Worm (Caenorhabditis elegans) whole organism, mixed stage, embryonic: ENCODE data around the gene K05G3.2.
A peak's percentile ranks its signal among the peaks of the same experiment; 100 is the strongest.

Source experiments
- M03D4.4 ChIP-seq: sonication (generic microtip); optimal IDR thresholded peaks from 2 replicates; lab custom pipeline; 2017; ENCODE audit warnings: mild to moderate bottlenecking, missing genetic modification characterization, missing compliant biosample characterization
- bed-3 ChIP-seq: fragments of 200-800 bp; sonication (Bioruptor generic); optimal IDR thresholded peaks from 3 replicates; lab custom pipeline; 2018; ENCODE audit warnings: mild to moderate bottlenecking, missing genetic modification characterization, moderate library complexity, missing compliant biosample characterization
- blmp-1 ChIP-seq: fragments of 150-350 bp; optimal IDR thresholded peaks from 2 replicates; lab custom pipeline; 2014; ENCODE audit warnings: missing biosample characterization, missing genetic modification characterization
- ceh-39 ChIP-seq: fragments of 150-350 bp; optimal IDR thresholded peaks from 2 replicates; lab custom pipeline; 2014; ENCODE audit warnings: missing biosample characterization, missing genetic modification characterization
- ceh-43 ChIP-seq: fragments of 200-800 bp; sonication (Bioruptor generic); optimal IDR thresholded peaks from 2 replicates; lab custom pipeline; 2018; ENCODE audit warnings: mild to moderate bottlenecking, missing genetic modification characterization, moderate library complexity, missing compliant biosample characterization
- ceh-83 ChIP-seq: fragments of 200-800 bp; sonication (Bioruptor generic); optimal IDR thresholded peaks from 2 replicates; lab custom pipeline; 2018; ENCODE audit warnings: mild to moderate bottlenecking, missing genetic modification characterization, missing compliant biosample characterization
- ces-1 ChIP-seq: fragments of 150-350 bp; optimal IDR thresholded peaks from 2 replicates; lab custom pipeline; 2014; ENCODE audit warnings: missing biosample characterization, missing genetic modification reagents, missing genetic modification characterization
- cnd-1 ChIP-seq: fragments of 200-800 bp; sonication (Bioruptor generic); optimal IDR thresholded peaks from 2 replicates; lab custom pipeline; 2018; ENCODE audit warnings: mild to moderate bottlenecking, missing genetic modification characterization, missing compliant biosample characterization
- drap-1 ChIP-seq: fragments of 200-800 bp; sonication (Bioruptor generic); optimal IDR thresholded peaks from 3 replicates; lab custom pipeline; 2018; ENCODE audit warnings: mild to moderate bottlenecking, missing genetic modification characterization, missing compliant biosample characterization
- elt-1 ChIP-seq: sonication (generic microtip); optimal IDR thresholded peaks from 2 replicates; lab custom pipeline; 2017; ENCODE audit warnings: missing genetic modification characterization, mild to moderate bottlenecking, missing compliant biosample characterization, antibody characterized with exemption, moderate library complexity, borderline replicate concordance; ENCODE audit not compliant: insufficient read depth
- elt-3 ChIP-seq: fragments of 150-350 bp; optimal IDR thresholded peaks from 2 replicates; lab custom pipeline; 2014; ENCODE audit warnings: missing biosample characterization, missing genetic modification characterization
- flh-1 ChIP-seq: fragments of 200-800 bp; sonication (Bioruptor generic); optimal IDR thresholded peaks from 2 replicates; lab custom pipeline; 2018; ENCODE audit warnings: mild to moderate bottlenecking, missing genetic modification characterization, moderate library complexity, missing compliant biosample characterization
- ham-2 ChIP-seq: fragments of 200-800 bp; sonication (Bioruptor generic); optimal IDR thresholded peaks from 2 replicates; lab custom pipeline; 2018; ENCODE audit warnings: mild to moderate bottlenecking, missing genetic modification characterization, missing compliant biosample characterization
- hlh-1 ChIP-seq: fragments of 150-350 bp; optimal IDR thresholded peaks from 2 replicates; lab custom pipeline; 2014; ENCODE audit warnings: missing biosample characterization, missing genetic modification reagents, missing genetic modification characterization
- lin-13 ChIP-seq: fragments of 150-350 bp; optimal IDR thresholded peaks from 2 replicates; lab custom pipeline; 2014; ENCODE audit warnings: missing biosample characterization, missing genetic modification characterization
- lin-32 ChIP-seq: fragments of 200-800 bp; sonication (Bioruptor generic); optimal IDR thresholded peaks from 2 replicates; lab custom pipeline; 2018; ENCODE audit warnings: mild to moderate bottlenecking, missing genetic modification characterization, missing compliant biosample characterization
- lsy-2 ChIP-seq: fragments of 150-350 bp; optimal IDR thresholded peaks from 2 replicates; lab custom pipeline; 2014; ENCODE audit warnings: missing biosample characterization, missing genetic modification characterization
- mab-5 ChIP-seq: fragments of 150-350 bp; optimal IDR thresholded peaks from 2 replicates; lab custom pipeline; 2014; ENCODE audit warnings: missing biosample characterization, missing genetic modification characterization
- mep-1 ChIP-seq: fragments of 150-350 bp; optimal IDR thresholded peaks from 2 replicates; lab custom pipeline; 2017; ENCODE audit warnings: missing biosample characterization, missing genetic modification reagents, missing genetic modification characterization, inconsistent platforms
- mls-2 ChIP-seq: sonication (generic microtip); optimal IDR thresholded peaks from 2 replicates; lab custom pipeline; 2016; ENCODE audit warnings: mild to moderate bottlenecking, missing genetic modification characterization, moderate library complexity, missing compliant biosample characterization
- nhr-12 ChIP-seq: fragments of 150-350 bp; optimal IDR thresholded peaks from 2 replicates; lab custom pipeline; 2014; ENCODE audit warnings: missing biosample characterization, missing genetic modification characterization
- nhr-2 ChIP-seq: fragments of 150-350 bp; optimal IDR thresholded peaks from 2 replicates; lab custom pipeline; 2014; ENCODE audit warnings: missing biosample characterization, missing genetic modification characterization
- nhr-237 ChIP-seq: fragments of 150-350 bp; optimal IDR thresholded peaks from 2 replicates; lab custom pipeline; 2014; ENCODE audit warnings: missing biosample characterization, missing genetic modification characterization
- nhr-28 ChIP-seq: fragments of 150-350 bp; optimal IDR thresholded peaks from 2 replicates; lab custom pipeline; 2014; ENCODE audit warnings: missing biosample characterization, missing genetic modification characterization
- nhr-76 ChIP-seq: sonication (generic microtip); optimal IDR thresholded peaks from 2 replicates; lab custom pipeline; 2017; ENCODE audit warnings: missing biosample characterization, missing genetic modification characterization
- pha-4 ChIP-seq: fragments of 150-350 bp; optimal IDR thresholded peaks from 2 replicates; lab custom pipeline; 2018; ENCODE audit warnings: missing biosample characterization, missing genetic modification reagents, missing genetic modification characterization
- sem-2 ChIP-seq: fragments of 200-800 bp; sonication (Bioruptor generic); optimal IDR thresholded peaks from 2 replicates; lab custom pipeline; 2018; ENCODE audit warnings: mild to moderate bottlenecking, missing genetic modification characterization, missing compliant biosample characterization
- snpc-4 ChIP-seq: fragments of 150-350 bp; optimal IDR thresholded peaks from 2 replicates; lab custom pipeline; 2014; ENCODE audit warnings: missing biosample characterization, missing genetic modification characterization
- sptf-1 ChIP-seq: sonication (generic microtip); optimal IDR thresholded peaks from 2 replicates; lab custom pipeline; 2017; ENCODE audit warnings: mild to moderate bottlenecking, missing genetic modification characterization, moderate library complexity, missing compliant biosample characterization
- unc-120 ChIP-seq: sonication (generic microtip); optimal IDR thresholded peaks from 2 replicates; lab custom pipeline; 2017; ENCODE audit warnings: missing genetic modification characterization, missing compliant biosample characterization; ENCODE audit not compliant: poor library complexity, severe bottlenecking
- unc-39 ChIP-seq: fragments of 150-350 bp; optimal IDR thresholded peaks from 2 replicates; lab custom pipeline; 2014; ENCODE audit warnings: missing biosample characterization, missing genetic modification characterization
- unc-62 ChIP-seq: fragments of 150-350 bp; optimal IDR thresholded peaks from 2 replicates; lab custom pipeline; 2014; ENCODE audit warnings: missing biosample characterization, missing genetic modification reagents, missing genetic modification characterization
- zip-8 ChIP-seq: fragments of 150-350 bp; optimal IDR thresholded peaks from 2 replicates; lab custom pipeline; 2014; ENCODE audit warnings: missing biosample characterization, missing genetic modification characterization
- ztf-11 ChIP-seq: fragments of 150-350 bp; optimal IDR thresholded peaks from 2 replicates; lab custom pipeline; 2014; ENCODE audit warnings: missing biosample characterization, missing genetic modification characterization

K05G3.2 gene

DNA sequence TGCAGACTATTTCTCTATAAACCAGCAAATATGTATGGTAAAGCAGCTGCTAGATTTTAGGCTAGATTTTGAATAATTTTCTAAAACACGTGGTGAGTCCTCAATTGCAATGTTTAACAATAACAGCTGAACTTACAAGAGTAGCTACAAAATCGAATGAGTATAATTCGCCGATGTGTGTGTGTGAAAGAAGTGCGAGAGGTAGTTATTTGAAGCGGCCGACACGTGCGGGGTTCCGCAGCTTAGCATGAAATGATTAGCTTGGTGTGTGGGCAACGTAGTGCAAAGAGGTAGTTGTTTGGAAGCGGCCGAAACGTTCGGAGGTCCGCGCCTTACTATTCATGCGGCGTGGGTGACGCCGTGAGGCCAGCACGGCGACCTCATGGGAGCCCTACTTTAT is 25.9 kb upstream of the K05G3.2 start:
- TF ChIP-seq ceh-39 (no peak), ham-2 (GFP tag; lab: Kevin White, UChicago) (no peak), lin-32 (no peak), mep-1 (tag; lab: Kevin White, UChicago) (no peak), elt-3 (no peak), blmp-1 (tag; lab: Kevin White, UChicago) (no peak), unc-39 (tag; lab: Kevin White, UChicago) (no peak), nhr-237 (tag; lab: Kevin White, UChicago) (no peak), drap-1 (GFP tag; lab: Kevin White, UChicago) (no peak), M03D4.4 (tag; lab: Kevin White, UChicago) (no peak), sptf-1 (tag; lab: Kevin White, UChicago) (no peak), ces-1 (no peak), cnd-1 (tag; lab: Kevin White, UChicago) (no peak)

- TF ChIP-seq ces-1, result no peak
- no peak for TF ChIP-seq drap-1 (GFP tag; lab: Kevin White, UChicago)
- no peak for TF ChIP-seq unc-62
- no peak for TF ChIP-seq lsy-2
- no peak for TF ChIP-seq unc-120
- TF ChIP-seq nhr-2 (tag; lab: Kevin White, UChicago), result no peak
- no peak for TF ChIP-seq cnd-1 (tag; lab: Kevin White, UChicago)
- no peak for TF ChIP-seq snpc-4 (tag; lab: Kevin White, UChicago)
- TF ChIP-seq mep-1 (tag; lab: Kevin White, UChicago), result no peak
- no peak for TF ChIP-seq ceh-83 (GFP tag; lab: Kevin White, UChicago)
- no peak for TF ChIP-seq ceh-43 (GFP tag; lab: Kevin White, UChicago)
- TF ChIP-seq lin-13 (tag; lab: Kevin White, UChicago), result no peak
- TF ChIP-seq pha-4 (tag; lab: Kevin White, UChicago), result no peak
- no peak for TF ChIP-seq nhr-12 (tag; lab: Kevin White, UChicago)
- no peak for TF ChIP-seq sem-2 (GFP tag; lab: Kevin White, UChicago)
- no peak for TF ChIP-seq hlh-1 (tag; lab: Kevin White, UChicago)
- no peak for TF ChIP-seq zip-8 (tag; lab: Kevin White, UChicago)
- no peak for TF ChIP-seq bed-3 (GFP tag; lab: Kevin White, UChicago)
- TF ChIP-seq, all 35 proteins: peak for 0
These were observed 24.0 kb upstream of the K05G3.2 start, which contains the start of gene F38E9.1 for ce11 chrX:16470758-16471157. Gene F38E9.1, plus strand, starts transcription at chrX:16471058.

DNA sequence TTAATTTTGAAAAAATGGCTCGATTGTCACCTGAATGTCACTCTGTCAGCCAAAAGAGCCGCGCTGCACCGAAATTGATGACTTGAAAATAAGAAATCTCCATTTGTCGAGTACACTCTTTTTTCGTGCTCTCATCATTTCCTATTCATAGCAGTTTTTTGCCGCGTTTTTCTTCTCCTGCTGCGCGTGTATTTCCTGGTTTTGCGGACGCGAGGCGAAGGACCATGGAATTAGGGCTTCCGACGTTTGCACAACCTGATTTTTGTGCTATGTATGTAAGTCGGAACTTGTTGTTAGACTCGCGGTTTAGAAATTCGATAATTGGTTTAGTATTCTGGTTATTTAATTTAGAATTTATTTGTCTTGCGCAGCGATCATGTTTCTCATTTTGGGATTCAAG is 14.5 kb upstream of the K05G3.2 start:
- TF ChIP-seq unc-62 (no peak), flh-1 (GFP tag; lab: Kevin White, UChicago) (no peak), ces-1 (peak; percentile 34)
- TF ChIP-seq, all 35 proteins: peak for 1

DNA sequence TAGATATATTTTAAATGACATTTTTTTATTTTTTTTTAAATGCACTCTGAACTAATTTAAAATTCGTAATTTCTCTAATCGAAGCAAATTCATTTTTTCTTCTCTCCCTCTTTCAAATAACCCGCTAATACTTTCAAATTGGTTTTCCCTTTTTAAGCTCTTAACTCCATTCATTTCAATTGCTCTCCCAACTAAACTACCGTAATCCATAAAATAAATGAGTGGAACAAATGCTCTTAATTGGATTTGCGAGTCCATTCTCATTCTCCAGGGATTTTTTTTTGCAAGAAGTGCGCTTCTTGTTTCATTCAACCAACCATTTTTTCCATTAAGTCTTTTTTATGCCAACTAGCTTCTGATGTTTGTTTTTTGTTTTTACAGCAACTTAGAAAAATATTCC is 13.7 kb upstream of the K05G3.2 start:
- TF ChIP-seq nhr-28 (tag; lab: Kevin White, UChicago) (no peak), ces-1 (peak; percentile 60), mab-5 (tag; lab: Kevin White, UChicago) (no peak), ceh-39 (no peak), drap-1 (GFP tag; lab: Kevin White, UChicago) (no peak)

DNA sequence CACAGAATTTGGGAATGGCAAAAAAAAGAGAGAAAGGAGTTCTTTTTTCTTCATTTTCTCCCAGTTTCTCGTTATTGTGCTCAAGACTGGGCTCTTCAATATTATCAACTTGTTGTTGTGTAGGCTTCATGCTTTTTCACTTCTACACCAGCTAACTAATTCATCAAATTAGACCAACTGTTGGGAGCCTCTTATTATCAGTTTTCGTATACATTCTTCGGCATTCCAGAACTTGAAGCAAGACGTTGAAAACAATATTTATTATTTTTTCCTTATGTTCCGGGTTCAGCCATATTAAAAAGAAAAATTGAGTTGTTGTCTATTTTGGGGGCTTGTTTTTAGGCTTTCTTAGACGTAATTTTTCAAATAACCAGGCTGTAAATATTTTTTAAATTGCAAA is 11.8 kb upstream of the K05G3.2 start:
- no peak for TF ChIP-seq sem-2 (GFP tag; lab: Kevin White, UChicago)
- no peak for TF ChIP-seq bed-3 (GFP tag; lab: Kevin White, UChicago)
- TF ChIP-seq elt-1 (tag; lab: Kevin White, UChicago), result no peak
- no peak for TF ChIP-seq mls-2
- no peak for TF ChIP-seq lsy-2
- TF ChIP-seq ceh-83 (GFP tag; lab: Kevin White, UChicago), result no peak
- TF ChIP-seq M03D4.4 (tag; lab: Kevin White, UChicago), result no peak
- TF ChIP-seq nhr-76 (tag; lab: Kevin White, UChicago), result no peak
- TF ChIP-seq pha-4 (tag; lab: Kevin White, UChicago), result no peak
- TF ChIP-seq nhr-237 (tag; lab: Kevin White, UChicago), result no peak
- no peak for TF ChIP-seq nhr-12 (tag; lab: Kevin White, UChicago)
- no peak for TF ChIP-seq nhr-28 (tag; lab: Kevin White, UChicago)
- TF ChIP-seq drap-1 (GFP tag; lab: Kevin White, UChicago), result no peak
- no peak for TF ChIP-seq unc-120
- TF ChIP-seq blmp-1 (tag; lab: Kevin White, UChicago), result no peak
- no peak for TF ChIP-seq ztf-11 (tag; lab: Kevin White, UChicago)
